Fruit fly (Drosophila melanogaster): Measurements from ENCODE around the gene Wdr62.
A peak's percentile ranks its signal among the peaks of the same experiment; 100 is the strongest.

Gene Wdr62

DNA sequence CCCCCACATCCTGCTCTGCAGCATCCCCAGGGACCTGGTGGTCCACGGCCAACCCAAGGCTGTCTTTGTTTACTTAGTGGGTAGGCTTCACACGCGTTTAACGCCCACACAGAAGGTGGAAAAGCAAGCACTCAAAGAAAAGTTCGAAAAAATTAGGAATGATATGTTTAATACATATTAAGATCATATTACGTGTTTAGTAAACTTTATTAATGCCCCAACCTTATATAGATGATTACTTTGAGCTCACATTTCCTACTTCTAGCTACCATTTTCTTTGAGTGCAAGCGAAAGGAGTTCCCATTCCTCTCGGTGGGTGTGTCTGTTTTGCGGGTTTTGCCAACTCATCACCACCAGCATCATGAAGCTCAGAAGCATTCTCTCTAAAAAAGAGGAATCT is 75.0 kb downstream of the Wdr62 start:
- no peak for TF ChIP-seq CG33017 (tag; optimal IDR thresholded peaks at IDR 0.05)

DNA sequence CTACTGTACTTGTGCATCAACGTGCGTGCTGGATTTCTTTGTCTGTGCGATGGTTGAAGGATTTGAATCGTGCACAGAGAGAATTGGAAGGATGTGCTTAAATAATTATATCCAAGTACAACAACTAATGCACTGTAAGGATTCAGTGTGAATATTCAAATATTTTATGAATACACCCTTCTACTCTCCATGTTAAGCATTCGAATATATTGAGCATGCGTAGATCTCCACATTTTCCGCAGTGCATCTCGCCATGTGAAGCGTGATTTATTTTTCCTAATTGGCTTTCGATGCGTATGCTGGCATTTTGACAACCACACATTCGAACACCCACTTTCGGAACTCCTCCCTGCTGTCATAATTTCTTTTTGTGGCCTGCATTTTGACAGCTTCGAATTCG is 75.6 kb downstream of the Wdr62 start:
- TF ChIP-seq Clk (GFP tag; optimal IDR thresholded peaks at IDR 0.05) (no peak), CG7101 (tag; optimal IDR thresholded peaks at IDR 0.05) (no peak), tj (GFP tag; optimal IDR thresholded peaks at IDR 0.05) (no peak), CG33017 (tag; optimal IDR thresholded peaks at IDR 0.05) (no peak), CG7045 (GFP tag; optimal IDR thresholded peaks at IDR 0.05) (no peak), Mnt (GFP tag; optimal IDR thresholded peaks at IDR 0.05) (no peak), bab1 (GFP tag; optimal IDR thresholded peaks at IDR 0.05) (no peak), pad (GFP tag; optimal IDR thresholded peaks at IDR 0.05) (no peak), CG11617 (GFP tag; optimal IDR thresholded peaks at IDR 0.05) (no peak)

DNA sequence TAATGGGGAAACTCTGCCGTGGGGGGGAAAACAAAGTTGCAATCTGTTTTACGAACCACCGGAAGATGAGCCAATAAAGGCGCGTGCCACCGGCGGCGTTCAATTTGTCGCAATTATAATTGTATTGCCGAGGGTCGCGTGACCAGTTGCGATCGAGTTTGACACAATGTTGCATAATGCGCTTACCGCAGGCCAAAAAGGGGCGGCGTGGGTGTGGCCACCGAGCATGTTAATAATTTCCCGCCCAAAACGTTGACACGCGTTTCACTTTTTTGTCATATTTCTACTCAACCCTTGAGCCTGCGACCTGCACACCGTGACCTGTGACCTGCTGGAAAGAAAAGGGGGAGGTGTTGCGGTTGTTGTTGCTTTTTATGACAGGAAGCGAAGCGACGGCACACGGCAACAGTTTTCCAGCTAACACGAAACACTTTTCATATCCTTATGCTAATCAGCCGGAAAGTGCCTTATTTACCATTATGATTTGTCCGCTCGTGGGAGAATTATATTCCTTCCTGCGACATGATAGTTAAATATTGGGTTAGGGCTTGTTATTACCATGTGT is 77.6 kb downstream of the Wdr62 start:
- TF ChIP-seq kay (GFP tag; ENCODE audit: borderline replicate concordance) (no peak), CG12768 (GFP tag; optimal IDR thresholded peaks at IDR 0.05) (no peak), tj (GFP tag; optimal IDR thresholded peaks at IDR 0.05) (no peak), CG11617 (GFP tag; optimal IDR thresholded peaks at IDR 0.05) (no peak), bab1 (GFP tag; optimal IDR thresholded peaks at IDR 0.05) (no peak), cic (GFP tag; optimal IDR thresholded peaks at IDR 0.05) (no peak), CG1620 (GFP tag; optimal IDR thresholded peaks at IDR 0.05) (no peak), toe (GFP tag; optimal IDR thresholded peaks at IDR 0.05) (no peak), Mnt (GFP tag; optimal IDR thresholded peaks at IDR 0.05) (no peak)

DNA sequence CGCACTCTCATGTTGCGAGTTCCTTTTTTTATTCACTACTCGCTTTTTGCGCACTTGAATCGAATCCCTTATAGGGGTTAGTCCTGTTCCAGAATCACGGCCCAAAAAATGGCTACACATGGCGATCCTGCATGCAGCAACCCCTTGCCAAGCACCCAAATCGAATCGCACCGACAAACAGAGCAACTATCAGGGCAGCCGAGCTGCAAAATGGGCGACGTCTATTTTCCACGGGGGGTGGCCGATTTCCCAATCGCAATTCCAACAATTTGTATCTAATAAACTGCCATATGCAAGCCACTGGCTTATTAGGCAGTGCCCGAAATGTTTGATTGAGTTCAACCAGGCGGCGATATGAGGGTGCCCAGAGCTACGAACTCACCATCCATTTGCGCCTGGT is 82.9 kb downstream of the Wdr62 start:
- TF ChIP-seq kay (GFP tag; ENCODE audit: borderline replicate concordance): no peak
- no peak for TF ChIP-seq CG11617 (GFP tag; optimal IDR thresholded peaks at IDR 0.05)
- no peak for TF ChIP-seq CG12768 (GFP tag; optimal IDR thresholded peaks at IDR 0.05)
- TF ChIP-seq CG33017 (tag; optimal IDR thresholded peaks at IDR 0.05): no peak
- TF ChIP-seq CG14711 (tag; optimal IDR thresholded peaks at IDR 0.05): no peak
- TF ChIP-seq cnc (optimal IDR thresholded peaks at IDR 0.05): no peak
- no peak for TF ChIP-seq pad (GFP tag; optimal IDR thresholded peaks at IDR 0.05)
- no peak for TF ChIP-seq Hr96 (GFP tag; optimal IDR thresholded peaks at IDR 0.05)
- TF ChIP-seq cic (GFP tag; optimal IDR thresholded peaks at IDR 0.05): no peak

DNA sequence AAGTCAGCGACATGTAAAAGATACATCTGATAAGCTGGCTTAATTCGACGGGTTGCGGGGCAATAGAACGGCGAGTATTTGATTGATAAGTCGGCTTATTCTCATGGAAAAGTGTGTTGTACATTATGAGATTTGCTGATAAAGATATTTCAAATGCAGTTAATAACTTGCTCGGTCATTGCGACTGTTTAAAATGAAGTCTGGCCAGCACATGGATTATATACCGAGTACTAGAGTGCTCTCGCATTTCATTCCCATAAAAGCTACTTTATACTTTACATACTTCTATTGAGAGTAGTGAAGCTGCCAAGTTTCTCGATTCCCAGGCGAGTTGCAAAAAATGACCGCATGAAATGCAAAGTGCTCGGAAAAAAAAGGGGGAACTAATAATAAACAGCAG is 83.4 kb downstream of the Wdr62 start:
- no peak for TF ChIP-seq CG7045 (GFP tag; optimal IDR thresholded peaks at IDR 0.05)
- TF ChIP-seq Clk (GFP tag; optimal IDR thresholded peaks at IDR 0.05): no peak
- no peak for TF ChIP-seq Crg-1 (GFP tag; optimal IDR thresholded peaks at IDR 0.05)
- TF ChIP-seq tj (GFP tag; optimal IDR thresholded peaks at IDR 0.05): no peak
- no peak for TF ChIP-seq bab1 (GFP tag; optimal IDR thresholded peaks at IDR 0.05)
- no peak for TF ChIP-seq toe (GFP tag; optimal IDR thresholded peaks at IDR 0.05)
- TF ChIP-seq Hr96 (GFP tag; optimal IDR thresholded peaks at IDR 0.05): no peak
- TF ChIP-seq pad (GFP tag; optimal IDR thresholded peaks at IDR 0.05): no peak
- no peak for TF ChIP-seq Mnt (GFP tag; optimal IDR thresholded peaks at IDR 0.05)
- TF ChIP-seq ovo (GFP tag; optimal IDR thresholded peaks at IDR 0.05): no peak
- no peak for TF ChIP-seq cnc (optimal IDR thresholded peaks at IDR 0.05)
- TF ChIP-seq CG33017 (tag; optimal IDR thresholded peaks at IDR 0.05): no peak
- no peak for TF ChIP-seq CG5204 (GFP tag; optimal IDR thresholded peaks at IDR 0.05)
- TF ChIP-seq CG11617 (GFP tag; optimal IDR thresholded peaks at IDR 0.05): no peak
- no peak for TF ChIP-seq CG12768 (GFP tag; optimal IDR thresholded peaks at IDR 0.05)
- TF ChIP-seq CG1620 (GFP tag; optimal IDR thresholded peaks at IDR 0.05): no peak
- TF ChIP-seq kay (GFP tag; ENCODE audit: borderline replicate concordance): no peak
- TF ChIP-seq CG7101 (tag; optimal IDR thresholded peaks at IDR 0.05): no peak
- no peak for TF ChIP-seq cic (GFP tag; optimal IDR thresholded peaks at IDR 0.05)

DNA sequence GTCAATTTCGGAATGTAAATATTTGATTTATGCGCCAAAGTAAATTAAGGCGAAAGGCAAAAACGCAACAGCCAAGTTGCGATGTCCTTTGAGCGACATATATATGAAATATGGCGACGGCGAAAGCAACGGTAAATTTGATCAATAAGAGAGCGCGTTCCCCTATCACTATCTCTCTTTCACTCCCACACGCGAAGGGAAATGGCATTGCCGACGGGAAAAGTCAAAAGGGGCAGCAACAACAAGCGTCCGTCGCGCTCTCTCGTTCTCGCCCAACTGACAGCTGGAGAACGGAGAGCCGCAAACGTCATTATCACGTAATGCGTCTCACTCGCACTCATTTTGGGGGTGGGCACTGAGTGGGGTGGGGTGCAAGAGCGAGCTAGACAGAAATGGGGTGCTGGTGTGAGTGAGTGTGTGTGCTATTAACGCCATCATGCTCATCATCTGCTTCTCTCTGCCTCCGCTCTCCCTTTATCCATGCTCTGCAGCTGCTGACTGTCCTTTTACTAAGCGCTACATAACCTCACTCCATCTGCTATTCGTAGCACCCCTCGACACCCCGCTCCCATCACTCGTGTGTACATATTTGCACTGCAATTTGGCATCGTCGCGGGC is 86.0 kb downstream of the Wdr62 start, which contains the start of gene erm:
Gene erm, minus strand, starts transcription at position 51 of the 618 bp plus-strand sequence.
- TF ChIP-seq CG7101 (tag; optimal IDR thresholded peaks at IDR 0.05) (peak; percentile 23), CG12768 (GFP tag; optimal IDR thresholded peaks at IDR 0.05) (peak; percentile 61), Hr96 (GFP tag; optimal IDR thresholded peaks at IDR 0.05) (peak; percentile 40), pad (GFP tag; optimal IDR thresholded peaks at IDR 0.05) (peak; percentile 42), Mnt (GFP tag; optimal IDR thresholded peaks at IDR 0.05) (no peak), toe (GFP tag; optimal IDR thresholded peaks at IDR 0.05) (no peak), tj (GFP tag; optimal IDR thresholded peaks at IDR 0.05) (no peak), Clk (GFP tag; optimal IDR thresholded peaks at IDR 0.05) (peak; percentile 63), cic (GFP tag; optimal IDR thresholded peaks at IDR 0.05) (no peak), Crg-1 (GFP tag; optimal IDR thresholded peaks at IDR 0.05) (peak; percentile 47), CG7045 (GFP tag; optimal IDR thresholded peaks at IDR 0.05) (peak; percentile 57)

DNA sequence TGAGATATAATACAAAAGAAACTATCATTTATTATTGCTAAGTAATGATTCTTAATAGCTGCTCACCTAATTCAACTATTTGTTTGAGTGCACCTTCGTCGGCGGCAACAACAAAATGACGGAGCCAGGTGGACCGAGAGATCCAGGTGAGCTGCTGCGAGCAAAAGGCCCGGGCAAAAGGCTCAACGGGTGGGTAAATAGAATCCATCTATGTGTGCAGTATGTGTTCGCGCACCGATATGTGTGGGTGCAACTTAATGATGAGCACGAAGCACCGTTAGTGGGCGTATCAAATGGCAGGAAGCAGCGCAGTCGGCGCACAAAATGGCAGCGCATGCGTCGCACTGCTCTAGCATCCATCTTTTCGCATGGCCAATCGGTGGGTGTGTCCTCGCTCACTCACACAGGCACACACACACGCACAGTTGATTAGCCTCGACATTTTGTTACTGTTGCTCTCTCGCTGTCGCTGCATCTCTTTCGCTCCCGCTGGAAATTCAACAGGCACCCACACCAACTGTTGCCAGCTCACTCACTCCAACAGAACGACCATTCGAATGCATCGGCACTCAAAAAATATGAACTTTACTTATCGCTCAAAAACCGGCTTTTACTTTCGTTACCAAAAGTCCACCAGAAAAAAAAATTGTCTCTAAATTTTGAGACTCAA is 88.2 kb downstream of the Wdr62 start:
- peak; percentile 9 for TF ChIP-seq ovo (GFP tag; optimal IDR thresholded peaks at IDR 0.05)
- TF ChIP-seq toe (GFP tag; optimal IDR thresholded peaks at IDR 0.05): no peak

Measured in whole organism, adult.